Fruit fly (Drosophila melanogaster): ENCODE results near the gene ldbr.

The ldbr gene

dm6 chr3L:8121590-8121989 is at the start of gene ldbr:
TSS of gene ldbr (plus strand) at chr3L:8121827.
- TF ChIP-seq Sp1 (GFP tag; optimal IDR thresholded peaks at IDR 0.05) (peak; percentile 21), CG32264 (GFP tag; optimal IDR thresholded peaks at IDR 0.05) (no peak), rgr (GFP tag; optimal IDR thresholded peaks at IDR 0.05) (peak; percentile 30), br (GFP tag; optimal IDR thresholded peaks at IDR 0.05) (peak; percentile 3), foxo (GFP tag; optimal IDR thresholded peaks at IDR 0.05) (peak in 1 of 2 experiments; percentile 44), jim (GFP tag; optimal IDR thresholded peaks at IDR 0.05) (no peak)

- no peak for TF ChIP-seq GATAd (GFP tag; optimal IDR thresholded peaks at IDR 0.05)
- TF ChIP-seq Abd-B (GFP tag; optimal IDR thresholded peaks at IDR 0.05) = no peak
- TF ChIP-seq psq (GFP tag; optimal IDR thresholded peaks at IDR 0.05) = peak; percentile 24
- peak; percentile 1 for TF ChIP-seq CG9705 (GFP tag; optimal IDR thresholded peaks at IDR 0.05)
- TF ChIP-seq OdsH (GFP tag; optimal IDR thresholded peaks at IDR 0.05) = peak; percentile 59
- no peak for TF ChIP-seq lola (GFP tag; optimal IDR thresholded peaks at IDR 0.05)
- TF ChIP-seq tai (GFP tag; optimal IDR thresholded peaks at IDR 0.05) = no peak
- no peak for TF ChIP-seq brk (GFP tag; optimal IDR thresholded peaks at IDR 0.05)
- TF ChIP-seq Vsx2 (GFP tag; optimal IDR thresholded peaks at IDR 0.05; ENCODE audit: partially characterized antibody) = no peak
- TF ChIP-seq fru (GFP tag; optimal IDR thresholded peaks at IDR 0.05) = peak; percentile 84
- TF ChIP-seq jim (GFP tag; optimal IDR thresholded peaks at IDR 0.05) = no peak
- TF ChIP-seq Myc (optimal IDR thresholded peaks at IDR 0.05) = no peak
- TF ChIP-seq Hnf4 (GFP tag; optimal IDR thresholded peaks at IDR 0.05) = peak; percentile 44
- TF ChIP-seq woc (GFP tag; optimal IDR thresholded peaks at IDR 0.05) = peak; percentile 28
- TF ChIP-seq Jra (GFP tag; optimal IDR thresholded peaks at IDR 0.05) = no peak
- TF ChIP-seq sv (GFP tag; optimal IDR thresholded peaks at IDR 0.05) = no peak
- no peak for TF ChIP-seq pan (optimal IDR thresholded peaks at IDR 0.05)
- TF ChIP-seq usp (GFP tag; optimal IDR thresholded peaks at IDR 0.05) = no peak
- peak; percentile 21 for TF ChIP-seq Sp1 (GFP tag; optimal IDR thresholded peaks at IDR 0.05)
- TF ChIP-seq sage (GFP tag; optimal IDR thresholded peaks at IDR 0.05) = peak; percentile 7
- TF ChIP-seq HLH106 (tag; optimal IDR thresholded peaks at IDR 0.05) = peak; percentile 62
- TF ChIP-seq br (GFP tag; optimal IDR thresholded peaks at IDR 0.05) = peak; percentile 29
- no peak for TF ChIP-seq dsf (GFP tag; optimal IDR thresholded peaks at IDR 0.05; ENCODE audit: borderline replicate concordance)
- TF ChIP-seq Dfd (GFP tag; optimal IDR thresholded peaks at IDR 0.05) = no peak
- peak in 1 of 2 experiments; percentile 71 for TF ChIP-seq foxo (GFP tag; optimal IDR thresholded peaks at IDR 0.05)
- no peak for TF ChIP-seq CG32264 (GFP tag; optimal IDR thresholded peaks at IDR 0.05)
- TF ChIP-seq h (GFP tag; optimal IDR thresholded peaks at IDR 0.05) = peak; percentile 67
- peak; percentile 34 for TF ChIP-seq dmrt93B (GFP tag; optimal IDR thresholded peaks at IDR 0.05)
- no peak for TF ChIP-seq Mio (GFP tag; optimal IDR thresholded peaks at IDR 0.05)
- no peak for TF ChIP-seq Dif (GFP tag; optimal IDR thresholded peaks at IDR 0.05; ENCODE audit: partially characterized antibody)
- TF ChIP-seq rgr (GFP tag; optimal IDR thresholded peaks at IDR 0.05) = peak; percentile 62
- no peak for TF ChIP-seq N (GFP tag; optimal IDR thresholded peaks at IDR 0.05)
- peak; percentile 46 for TF ChIP-seq ey (GFP tag; optimal IDR thresholded peaks at IDR 0.05)
- no peak for TF ChIP-seq Hr78 (GFP tag; optimal IDR thresholded peaks at IDR 0.05)
- no peak for TF ChIP-seq dl (GFP tag; optimal IDR thresholded peaks at IDR 0.05; ENCODE audit: insufficient read depth in 1 of 2, partially characterized antibody in 2 of 2)
- no peak for TF ChIP-seq Rel (GFP tag; optimal IDR thresholded peaks at IDR 0.05)
- TF ChIP-seq Rel (tag; optimal IDR thresholded peaks at IDR 0.05) = no peak
- TF ChIP-seq CrebA (GFP tag; optimal IDR thresholded peaks at IDR 0.05; ENCODE audit: borderline replicate concordance) = no peak
- no peak for TF ChIP-seq Hr83 (GFP tag; optimal IDR thresholded peaks at IDR 0.05; ENCODE audit: poor library complexity, severe bottlenecking)
Observed at dm6 chr3L:8072720-8073119, 48.9 kb upstream of the ldbr start.

- TF ChIP-seq lola (GFP tag; optimal IDR thresholded peaks at IDR 0.05) = no peak
- TF ChIP-seq CG32264 (GFP tag; optimal IDR thresholded peaks at IDR 0.05) = no peak
- no peak for TF ChIP-seq psq (GFP tag; optimal IDR thresholded peaks at IDR 0.05)
- no peak for TF ChIP-seq brk (GFP tag; optimal IDR thresholded peaks at IDR 0.05)
Observed at dm6 chr3L:8073370-8073769, 48.3 kb upstream of the ldbr start.

All from whole organism, wandering third instar larva.